Fruit fly (Drosophila melanogaster) whole organism, embryonic: ENCODE results near the gene CG31870.

Experiments used
- Hmr ChIP-seq: fragments of 200-800 bp; sonication (Bioruptor generic); optimal IDR thresholded peaks from 3 replicates; lab custom pipeline; 2017; ENCODE audit warnings: mild to moderate bottlenecking, missing biosample characterization, missing genetic modification reagents, missing genetic modification characterization
- Sox102F ChIP-seq: fragments of 200-800 bp; sonication (Bioruptor generic); optimal IDR thresholded peaks from 2 replicates; lab custom pipeline; 2018; ENCODE audit warnings: missing biosample characterization, mild to moderate bottlenecking, missing genetic modification characterization, moderate library complexity
- Xbp1 ChIP-seq: fragments of 200-800 bp; sonication (Bioruptor generic); optimal IDR thresholded peaks from 3 replicates; lab custom pipeline; 2016; ENCODE audit warnings: missing biosample characterization, mild to moderate bottlenecking, missing genetic modification characterization
- pfk ChIP-seq: fragments of 200-800 bp; sonication (Bioruptor generic); optimal IDR thresholded peaks from 2 replicates; lab custom pipeline; 2018; ENCODE audit warnings: missing biosample characterization, mild to moderate bottlenecking, missing genetic modification characterization, moderate library complexity
- pzg ChIP-seq: fragments of 200-800 bp; sonication (Bioruptor generic); optimal IDR thresholded peaks from 3 replicates; lab custom pipeline; 2018; ENCODE audit warnings: missing biosample characterization, mild to moderate bottlenecking, missing genetic modification characterization, moderate library complexity
- scrt ChIP-seq: fragments of 200-800 bp; sonication (Bioruptor generic); optimal IDR thresholded peaks from 2 replicates; lab custom pipeline; 2018; ENCODE audit warnings: missing biosample characterization, mild to moderate bottlenecking, missing genetic modification characterization, moderate library complexity

The CG31870 gene

DNA sequence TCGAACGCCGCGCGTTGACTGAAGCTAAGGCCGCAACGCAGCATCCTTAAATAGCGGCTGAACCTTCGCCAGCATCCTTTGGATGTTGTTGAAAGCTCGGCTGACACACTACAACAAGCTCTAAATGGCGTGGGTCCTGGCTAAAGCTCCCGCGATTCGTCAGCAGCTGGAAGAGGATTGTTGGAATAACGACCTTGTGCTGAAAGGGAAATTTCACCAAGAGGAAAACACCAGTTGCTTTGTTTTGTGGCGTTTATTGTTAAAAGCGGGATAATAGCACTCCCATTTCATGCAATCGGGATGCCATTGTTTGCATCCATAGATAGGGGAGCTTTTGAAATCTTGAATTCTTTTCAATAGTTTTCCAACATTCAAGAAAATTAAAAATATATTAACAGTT is 47.5 kb downstream of the CG31870 start, which contains the start of gene Nos:
Gene Nos, minus strand, starts transcription at position 21 of the 400 bp plus-strand sequence.
- no peak for TF ChIP-seq Hmr
- TF ChIP-seq pfk (GFP tag; lab: Kevin White, UChicago), result no peak
- TF ChIP-seq pzg (GFP tag; lab: Kevin White, UChicago), result peak; percentile 11
- TF ChIP-seq Sox102F (GFP tag; lab: Kevin White, UChicago), result no peak
- TF ChIP-seq Xbp1 (GFP tag; lab: Kevin White, UChicago), result no peak
- peak; percentile 95 for TF ChIP-seq scrt (GFP tag; lab: Kevin White, UChicago)
